Worm (Caenorhabditis elegans): ENCODE results near the gene sre-53.

ce11 chrII:12311560-12311959 lies 11.6 kb downstream of the sre-53 start, which contains the start of gene sre-51:
- TF ChIP-seq lin-39 (tag; optimal IDR thresholded peaks at IDR 0.05) (no peak), lin-13 (GFP tag; optimal IDR thresholded peaks at IDR 0.05) (no peak), egl-27 (tag; optimal IDR thresholded peaks at IDR 0.05) (no peak), blmp-1 (tag; optimal IDR thresholded peaks at IDR 0.05; ENCODE audit: insufficient read depth) (no peak), ZK546.5 (tag; optimal IDR thresholded peaks at IDR 0.05) (no peak), aly-2 (tag; optimal IDR thresholded peaks at IDR 0.05) (no peak), unc-39 (tag; optimal IDR thresholded peaks at IDR 0.05) (no peak), dmd-4 (tag; optimal IDR thresholded peaks at IDR 0.05) (no peak), lin-11 (tag; optimal IDR thresholded peaks at IDR 0.05) (no peak), snpc-4 (tag; optimal IDR thresholded peaks at IDR 0.05) (no peak), sem-4 (tag; optimal IDR thresholded peaks at IDR 0.05) (no peak), unc-62 (GFP tag; optimal IDR thresholded peaks at IDR 0.05) (no peak)
